Worm (Caenorhabditis elegans): Measurements from ENCODE around the gene rei-1.

The rei-1 gene

DNA sequence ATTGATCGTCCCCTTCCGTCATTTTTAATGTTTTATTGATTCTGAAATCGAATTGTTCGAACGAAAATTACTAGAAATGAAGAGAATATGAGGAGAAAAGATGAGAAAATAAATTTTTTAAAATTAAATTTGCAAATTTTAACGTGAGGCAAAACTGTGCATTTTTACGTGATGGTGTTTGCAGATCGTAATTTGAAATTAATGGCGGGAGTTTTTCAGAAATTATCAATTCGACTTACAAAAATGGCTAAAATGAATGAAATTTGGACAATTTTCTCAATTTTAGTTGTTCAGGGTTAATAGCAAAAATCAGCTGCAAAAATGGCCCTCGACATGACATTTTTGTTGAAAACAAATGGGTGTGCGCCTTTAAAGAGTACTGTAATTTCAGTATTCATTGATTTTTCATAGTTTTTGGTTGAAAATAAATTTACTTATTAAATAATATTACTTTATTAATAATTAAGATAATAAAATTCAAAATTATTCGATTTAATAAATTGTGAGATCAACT lies at the start of gene rei-1:
Gene rei-1, minus strand, starts transcription at position 84 of the 514 bp plus-strand sequence.
- TF ChIP-seq hnd-1 (tag; optimal IDR thresholded peaks at IDR 0.05), result no peak
- TF ChIP-seq flt-1 (GFP tag; IDR thresholded peaks at IDR 0.05), result no peak

DNA sequence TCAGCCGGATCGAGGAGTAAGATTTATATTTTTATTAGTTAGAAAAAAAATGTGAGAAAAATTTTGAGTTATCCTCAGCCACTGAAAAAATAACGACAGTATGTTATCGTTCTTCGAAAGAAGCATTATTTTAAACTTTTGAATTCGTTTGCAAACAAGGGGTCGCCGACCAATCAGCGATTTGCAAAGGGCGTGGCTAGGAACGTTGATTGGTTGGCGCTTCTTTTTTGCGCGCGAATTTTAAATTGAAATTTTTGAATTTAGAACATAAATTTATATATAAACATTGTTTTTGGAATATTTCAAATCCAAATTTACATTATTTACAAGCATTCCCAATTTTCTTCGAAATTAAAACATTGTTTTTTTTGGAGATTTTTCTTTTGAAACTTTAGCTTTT lies 45.2 kb upstream of the rei-1 start:
- TF ChIP-seq flt-1 (GFP tag; IDR thresholded peaks at IDR 0.05) (no peak), ceh-36 (tag; optimal IDR thresholded peaks at IDR 0.05) (no peak), aly-1 (tag; optimal IDR thresholded peaks at IDR 0.05) (no peak), tbx-11 (GFP tag; IDR thresholded peaks at IDR 0.05) (no peak), tbx-37 (GFP tag; conservative IDR thresholded peaks at IDR 0.05) (no peak), ama-1 (optimal IDR thresholded peaks at IDR 0.05) (no peak), ceh-13 (GFP tag; optimal IDR thresholded peaks at IDR 0.05) (no peak), hnd-1 (tag; optimal IDR thresholded peaks at IDR 0.05) (no peak)

DNA sequence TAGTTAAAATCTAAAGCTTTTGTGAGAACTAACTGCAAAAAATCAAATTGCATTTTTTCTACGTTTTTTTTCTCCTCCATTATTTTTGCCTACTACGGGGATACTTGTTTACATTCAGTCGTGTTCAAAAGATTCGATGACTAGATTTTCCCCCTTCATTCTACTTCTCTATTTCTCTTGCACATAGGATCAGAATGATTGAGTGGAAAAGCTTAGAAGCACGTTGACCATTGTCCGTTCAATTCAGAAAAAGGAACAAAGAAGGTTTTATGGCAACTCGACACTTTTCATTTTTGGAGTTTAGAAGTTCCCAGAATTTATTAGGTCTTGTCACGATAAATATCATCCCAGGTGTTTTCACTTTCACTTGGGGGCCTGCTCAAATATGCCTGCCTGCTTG lies 39.2 kb upstream of the rei-1 start:
- TF ChIP-seq pes-1 (GFP tag; IDR thresholded peaks at IDR 0.05) (no peak), B0310.2 (tag; optimal IDR thresholded peaks at IDR 0.05) (no peak), hmg-4 (GFP tag; optimal IDR thresholded peaks at IDR 0.05) (no peak), aly-1 (tag; optimal IDR thresholded peaks at IDR 0.05) (no peak), sea-1 (GFP tag; conservative IDR thresholded peaks at IDR 0.05) (no peak), flt-1 (GFP tag; IDR thresholded peaks at IDR 0.05) (no peak), ceh-36 (tag; optimal IDR thresholded peaks at IDR 0.05) (no peak), ceh-13 (GFP tag; optimal IDR thresholded peaks at IDR 0.05) (no peak), tbx-37 (GFP tag; conservative IDR thresholded peaks at IDR 0.05) (no peak), hnd-1 (tag; optimal IDR thresholded peaks at IDR 0.05) (no peak), ets-7 (tag; optimal IDR thresholded peaks at IDR 0.05) (no peak), tra-4 (tag; optimal IDR thresholded peaks at IDR 0.05) (no peak), hmbx-1 (tag; optimal IDR thresholded peaks at IDR 0.05) (no peak), F13C5.2 (tag; optimal IDR thresholded peaks at IDR 0.05) (no peak), ama-1 (optimal IDR thresholded peaks at IDR 0.05) (no peak), tbx-11 (GFP tag; IDR thresholded peaks at IDR 0.05) (no peak), scrt-1 (GFP tag; IDR thresholded peaks at IDR 0.05) (no peak)

DNA sequence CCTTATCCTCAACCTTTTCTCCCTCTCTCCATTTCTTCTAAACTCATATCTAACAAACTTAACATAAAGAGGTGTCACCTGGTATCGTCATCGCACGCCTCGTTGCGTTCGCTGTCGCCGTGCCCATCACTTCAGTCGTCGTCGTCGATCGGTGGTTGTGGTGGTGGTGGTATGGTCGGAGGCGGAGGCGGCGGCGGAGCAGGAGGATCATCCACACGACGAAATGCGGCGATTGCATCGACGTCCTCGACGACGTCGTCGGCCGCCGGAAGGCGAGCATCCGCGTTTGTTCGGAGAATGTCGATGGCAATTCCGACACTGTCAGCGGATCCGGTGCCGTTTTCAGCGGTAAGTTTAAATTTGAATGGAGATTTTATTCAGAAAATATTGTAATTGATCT lies 36.1 kb upstream of the rei-1 start:
- TF ChIP-seq sea-1 (GFP tag; conservative IDR thresholded peaks at IDR 0.05) (no peak), ets-7 (tag; optimal IDR thresholded peaks at IDR 0.05) (no peak), tbx-11 (GFP tag; IDR thresholded peaks at IDR 0.05) (no peak), scrt-1 (GFP tag; IDR thresholded peaks at IDR 0.05) (no peak), tra-4 (tag; optimal IDR thresholded peaks at IDR 0.05) (no peak), ceh-36 (tag; optimal IDR thresholded peaks at IDR 0.05) (no peak), hnd-1 (tag; optimal IDR thresholded peaks at IDR 0.05) (no peak), tbx-37 (GFP tag; conservative IDR thresholded peaks at IDR 0.05) (no peak), ama-1 (optimal IDR thresholded peaks at IDR 0.05) (no peak), hmg-4 (GFP tag; optimal IDR thresholded peaks at IDR 0.05) (no peak), aly-1 (tag; optimal IDR thresholded peaks at IDR 0.05) (no peak), B0310.2 (tag; optimal IDR thresholded peaks at IDR 0.05) (no peak), F13C5.2 (tag; optimal IDR thresholded peaks at IDR 0.05) (no peak), hmbx-1 (tag; optimal IDR thresholded peaks at IDR 0.05) (no peak), ceh-13 (GFP tag; optimal IDR thresholded peaks at IDR 0.05) (no peak)

DNA sequence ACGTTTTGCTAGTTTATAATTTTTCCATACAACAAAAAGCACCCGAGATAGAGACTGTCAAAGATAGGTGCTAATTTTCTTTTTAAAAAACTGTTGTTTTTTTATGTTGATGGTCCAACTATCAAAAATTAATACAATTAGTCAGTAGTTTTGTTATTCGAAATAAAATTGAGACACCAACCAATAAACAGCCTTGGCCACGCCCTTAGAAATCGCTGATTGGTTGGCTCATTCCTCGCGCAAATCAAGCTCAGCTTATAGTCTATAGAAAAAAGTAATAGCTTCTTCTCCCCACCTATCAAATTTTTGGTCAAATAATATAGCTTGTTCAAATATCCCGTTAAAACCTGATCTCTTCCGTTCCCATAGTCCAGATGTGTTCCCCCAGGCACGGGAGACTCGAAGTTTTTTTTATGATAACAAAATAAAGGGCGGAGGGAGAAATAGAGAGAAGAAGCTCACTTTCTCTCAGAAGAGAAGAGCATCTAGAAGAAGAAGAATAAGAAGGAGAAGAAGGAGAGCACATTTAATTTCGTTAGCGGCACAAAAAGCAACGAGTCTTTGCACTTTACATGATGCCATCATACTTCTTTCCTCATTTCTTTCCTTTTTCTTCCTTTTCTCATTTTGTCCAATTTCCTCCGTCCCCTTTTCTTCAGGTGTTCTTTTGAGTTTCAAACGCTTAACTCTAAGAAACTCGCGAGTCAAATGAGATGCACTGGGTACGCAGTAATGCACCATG lies 34.0 kb upstream of the rei-1 start:
- TF ChIP-seq scrt-1 (GFP tag; IDR thresholded peaks at IDR 0.05), result no peak
- no peak for TF ChIP-seq tra-4 (tag; optimal IDR thresholded peaks at IDR 0.05)
- no peak for TF ChIP-seq aly-1 (tag; optimal IDR thresholded peaks at IDR 0.05)
- TF ChIP-seq hmbx-1 (tag; optimal IDR thresholded peaks at IDR 0.05), result no peak
- no peak for TF ChIP-seq sea-1 (GFP tag; conservative IDR thresholded peaks at IDR 0.05)
- no peak for TF ChIP-seq tbx-37 (GFP tag; conservative IDR thresholded peaks at IDR 0.05)

DNA sequence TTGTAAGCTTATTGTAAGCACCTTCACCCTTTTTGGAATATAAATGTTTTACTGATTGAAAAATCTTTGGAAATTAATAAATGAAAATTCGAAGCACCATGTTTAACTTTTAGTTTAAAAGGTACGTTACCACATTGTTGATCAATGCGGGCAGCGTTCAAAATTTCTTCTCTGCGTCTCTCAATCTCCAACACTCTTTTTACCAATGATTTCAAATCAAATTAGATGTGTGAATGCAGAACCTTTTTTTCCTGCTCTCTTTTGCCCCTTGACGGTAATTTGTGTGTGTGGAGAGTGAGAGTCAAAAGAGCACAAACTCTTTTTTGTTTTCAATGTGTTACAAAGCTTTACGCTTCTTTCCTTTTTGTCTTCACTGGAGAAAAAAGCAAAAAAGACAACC lies 25.9 kb upstream of the rei-1 start:
- TF ChIP-seq tbx-37 (GFP tag; conservative IDR thresholded peaks at IDR 0.05) (no peak), ceh-36 (tag; optimal IDR thresholded peaks at IDR 0.05) (no peak), F13C5.2 (tag; optimal IDR thresholded peaks at IDR 0.05) (no peak), pes-1 (GFP tag; IDR thresholded peaks at IDR 0.05) (no peak), aly-1 (tag; optimal IDR thresholded peaks at IDR 0.05) (no peak), hmg-4 (GFP tag; optimal IDR thresholded peaks at IDR 0.05) (no peak), sea-1 (GFP tag; conservative IDR thresholded peaks at IDR 0.05) (no peak), tbx-11 (GFP tag; IDR thresholded peaks at IDR 0.05) (no peak), scrt-1 (GFP tag; IDR thresholded peaks at IDR 0.05) (no peak), B0310.2 (tag; optimal IDR thresholded peaks at IDR 0.05) (no peak), hnd-1 (tag; optimal IDR thresholded peaks at IDR 0.05) (no peak), flt-1 (GFP tag; IDR thresholded peaks at IDR 0.05) (no peak), ceh-13 (GFP tag; optimal IDR thresholded peaks at IDR 0.05) (no peak), hmbx-1 (tag; optimal IDR thresholded peaks at IDR 0.05) (no peak), ets-7 (tag; optimal IDR thresholded peaks at IDR 0.05) (no peak), tra-4 (tag; optimal IDR thresholded peaks at IDR 0.05) (no peak), ama-1 (optimal IDR thresholded peaks at IDR 0.05) (no peak)

DNA sequence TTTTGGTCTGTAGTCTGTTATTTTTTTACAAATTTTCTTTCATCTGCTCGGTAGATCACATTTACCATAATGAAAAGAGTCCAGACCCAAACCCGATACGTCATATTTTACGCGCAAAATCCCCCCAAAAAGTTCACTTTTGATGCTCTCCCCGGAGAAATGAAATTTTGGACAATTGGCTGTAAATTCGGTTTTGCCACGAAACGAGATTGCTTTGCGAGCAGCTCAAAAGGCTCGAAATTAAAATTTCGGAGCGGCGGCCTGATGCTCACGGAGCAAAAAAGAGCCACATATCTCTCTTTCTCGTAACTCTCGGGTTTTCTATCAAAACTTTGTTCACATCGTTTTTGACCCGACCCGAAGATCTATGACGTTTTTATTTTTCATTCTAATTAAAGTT lies 25.3 kb upstream of the rei-1 start:
- TF ChIP-seq flt-1 (GFP tag; IDR thresholded peaks at IDR 0.05), result no peak
- TF ChIP-seq B0310.2 (tag; optimal IDR thresholded peaks at IDR 0.05), result no peak
- TF ChIP-seq tra-4 (tag; optimal IDR thresholded peaks at IDR 0.05), result no peak
- no peak for TF ChIP-seq ama-1 (optimal IDR thresholded peaks at IDR 0.05)
- TF ChIP-seq tbx-37 (GFP tag; conservative IDR thresholded peaks at IDR 0.05), result no peak
- TF ChIP-seq pes-1 (GFP tag; IDR thresholded peaks at IDR 0.05), result no peak
- no peak for TF ChIP-seq ceh-13 (GFP tag; optimal IDR thresholded peaks at IDR 0.05)
- TF ChIP-seq aly-1 (tag; optimal IDR thresholded peaks at IDR 0.05), result no peak
- no peak for TF ChIP-seq hnd-1 (tag; optimal IDR thresholded peaks at IDR 0.05)
- TF ChIP-seq sea-1 (GFP tag; conservative IDR thresholded peaks at IDR 0.05), result no peak
- TF ChIP-seq scrt-1 (GFP tag; IDR thresholded peaks at IDR 0.05), result no peak
- no peak for TF ChIP-seq hmg-4 (GFP tag; optimal IDR thresholded peaks at IDR 0.05)
- TF ChIP-seq F13C5.2 (tag; optimal IDR thresholded peaks at IDR 0.05), result no peak
- no peak for TF ChIP-seq ceh-36 (tag; optimal IDR thresholded peaks at IDR 0.05)

Data from whole organism, early embryonic.